Fruit fly (Drosophila melanogaster) whole organism, embryonic: ENCODE measurements around the gene CG31904.

ENCODE experiments used
- Blimp-1 ChIP-seq: fragments of 200-800 bp; sonication (Bioruptor generic); optimal IDR thresholded peaks from 3 replicates; lab custom pipeline; 2018; ENCODE audit warnings: missing biosample characterization, missing genetic modification characterization, mild to moderate bottlenecking, moderate library complexity, missing genetic modification reagents
- Neu2 ChIP-seq: fragments of 200-800 bp; sonication (Bioruptor generic); optimal IDR thresholded peaks from 3 replicates; lab custom pipeline; 2016; ENCODE audit warnings: missing biosample characterization, missing genetic modification characterization, borderline replicate concordance
- pan ChIP-seq, 4 experiments: fragments of >200 bp in 3 of 4; fragments of 200-800 bp in 1 of 4; sonication (Bioruptor generic) in 1 of 4; optimal IDR thresholded peaks in 3 of 4; IDR thresholded peaks in 1 of 4; 2 replicates each; pipeline versions ENCODE4 v1.3.6 to Lab custom; 2017 to 2022; ENCODE audit warnings: missing biosample characterization in 2 of 4, missing genetic modification characterization in 2 of 4, mixed read lengths in 1 of 4

- TF ChIP-seq Neu2 (GFP tag; lab: Kevin White, UChicago): no peak
- no peak for TF ChIP-seq pan (optimal IDR thresholded peaks at IDR 0.05; lab: Kevin White, UChicago)
- no peak for TF ChIP-seq pan (GFP tag; optimal IDR thresholded peaks at IDR 0.05 in 1 of 2, IDR thresholded peaks at IDR 0.05 in 1 of 2)
- no peak for TF ChIP-seq Blimp-1
Measured at dm6 chr2L:7716545-7716944, 22.1 kb downstream of the CG31904 start, which contains the start of gene CG33296.
